Fruit fly (Drosophila melanogaster) whole organism, wandering third instar larva: Measurements from ENCODE around the gene CG11999.

Experiments used
- CG32264 ChIP-seq: fragments of 200-800 bp; sonication (Bioruptor generic); optimal IDR thresholded peaks from 2 replicates; lab custom pipeline; 2016; ENCODE audit warnings: missing biosample characterization, missing genetic modification characterization
- CG9705 ChIP-seq: fragments of 200-800 bp; sonication (Bioruptor generic); optimal IDR thresholded peaks from 2 replicates; lab custom pipeline; 2018; ENCODE audit warnings: missing biosample characterization, mild to moderate bottlenecking, missing genetic modification characterization
- Dfd ChIP-seq: fragments of >200 bp; optimal IDR thresholded peaks from 2 replicates; lab custom pipeline; 2017; ENCODE audit warnings: missing biosample characterization, missing genetic modification characterization
- Dif ChIP-seq: fragments of 200-275, 200-300 bp; sonication (Bioruptor generic); optimal IDR thresholded peaks from 2 replicates; lab custom pipeline; 2018; ENCODE audit warnings: missing biosample characterization, missing genetic modification characterization; ENCODE audit not compliant: partially characterized antibody
- GATAd ChIP-seq: sonication (Bioruptor generic); optimal IDR thresholded peaks from 2 replicates; lab custom pipeline; 2016; ENCODE audit warnings: missing biosample characterization, missing genetic modification characterization
- HLH106 ChIP-seq: fragments of 200-800 bp; optimal IDR thresholded peaks from 3 replicates; lab custom pipeline; 2019; ENCODE audit warnings: missing biosample characterization, mild to moderate bottlenecking, missing genetic modification characterization, moderate library complexity
- Hnf4 ChIP-seq: fragments of 200-800 bp; sonication (Bioruptor generic); optimal IDR thresholded peaks from 2 replicates; lab custom pipeline; 2016; ENCODE audit warnings: missing biosample characterization, mild to moderate bottlenecking, missing genetic modification characterization
- Hr78 ChIP-seq: fragments of >200 bp; optimal IDR thresholded peaks from 2 replicates; lab custom pipeline; 2017; ENCODE audit warnings: missing biosample characterization, missing genetic modification characterization
- Hr83 ChIP-seq: fragments of 200-300 bp; sonication (Bioruptor generic); optimal IDR thresholded peaks from 2 replicates; lab custom pipeline; 2016; ENCODE audit warnings: missing biosample characterization, mild to moderate bottlenecking, missing genetic modification characterization, moderate library complexity; ENCODE audit not compliant: poor library complexity, severe bottlenecking
- Jra ChIP-seq: sonication (Bioruptor generic); optimal IDR thresholded peaks from 2 replicates; lab custom pipeline; 2016; ENCODE audit warnings: missing biosample characterization, missing genetic modification characterization
- Mio ChIP-seq: sonication (Bioruptor generic); optimal IDR thresholded peaks from 2 replicates; lab custom pipeline; 2016; ENCODE audit warnings: missing biosample characterization, missing genetic modification characterization
- Myc ChIP-seq: fragments of >200 bp; optimal IDR thresholded peaks from 2 replicates; lab custom pipeline; 2017
- N ChIP-seq: fragments of >200 bp; optimal IDR thresholded peaks from 2 replicates; lab custom pipeline; 2018; ENCODE audit warnings: missing biosample characterization, missing external identifiers, missing genetic modification characterization
- OdsH ChIP-seq: fragments of 200-800 bp; sonication (Bioruptor generic); optimal IDR thresholded peaks from 2 replicates; lab custom pipeline; 2016; ENCODE audit warnings: missing biosample characterization, mild to moderate bottlenecking, missing genetic modification characterization
- Rel ChIP-seq, 2 experiments: fragments of 200-800 bp; sonication (Bioruptor generic) in 1 of 2; optimal IDR thresholded peaks; 2 replicates in 1 of 2; 3 replicates in 1 of 2; lab custom pipeline; 2016 to 2019; ENCODE audit warnings: mild to moderate bottlenecking in 2 of 2, missing biosample characterization in 2 of 2, missing genetic modification characterization in 2 of 2, moderate library complexity in 1 of 2
- Sp1 ChIP-seq: fragments of 200-800 bp; sonication (Bioruptor generic); optimal IDR thresholded peaks from 3 replicates; lab custom pipeline; 2019; ENCODE audit warnings: missing biosample characterization, mild to moderate bottlenecking, missing genetic modification characterization, moderate library complexity
- br ChIP-seq: fragments of 200-800 bp; sonication (Bioruptor generic); optimal IDR thresholded peaks from 2 replicates; lab custom pipeline; 2016; ENCODE audit warnings: missing biosample characterization, missing genetic modification characterization
- brk ChIP-seq: fragments of 200-800 bp; sonication (Bioruptor generic); optimal IDR thresholded peaks from 2 replicates; lab custom pipeline; 2016; ENCODE audit warnings: missing biosample characterization, mild to moderate bottlenecking, missing genetic modification characterization
- dl ChIP-seq, 2 experiments: fragments of 175-275, 200-275 bp in 1 of 2; fragments of 200-275 bp in 1 of 2; sonication (Bioruptor generic); optimal IDR thresholded peaks; lab custom pipeline; 2018; ENCODE audit warnings: mild to moderate bottlenecking in 2 of 2, missing biosample characterization in 2 of 2, missing genetic modification characterization in 2 of 2, moderate library complexity in 2 of 2; ENCODE audit not compliant: partially characterized antibody in 2 of 2, insufficient read depth in 1 of 2
- dmrt93B ChIP-seq: fragments of 200-800 bp; sonication (Bioruptor generic); optimal IDR thresholded peaks from 2 replicates; lab custom pipeline; 2018; ENCODE audit warnings: missing biosample characterization, mild to moderate bottlenecking, missing genetic modification characterization
- ey ChIP-seq: fragments of 200-800 bp; sonication (Bioruptor generic); optimal IDR thresholded peaks from 2 replicates; lab custom pipeline; 2016; ENCODE audit warnings: missing biosample characterization, missing genetic modification characterization
- foxo ChIP-seq, 2 experiments: fragments of 200-800 bp; sonication (Bioruptor generic); optimal IDR thresholded peaks; 2 replicates in 1 of 2; 3 replicates in 1 of 2; lab custom pipeline; 2016 to 2017; ENCODE audit warnings: missing biosample characterization in 2 of 2, missing genetic modification characterization in 2 of 2
- fru ChIP-seq: fragments of 200-800 bp; sonication (Bioruptor generic); optimal IDR thresholded peaks from 3 replicates; lab custom pipeline; 2016; ENCODE audit warnings: missing biosample characterization, mild to moderate bottlenecking, missing genetic modification characterization
- h ChIP-seq: fragments of 200-800 bp; sonication (Bioruptor generic); optimal IDR thresholded peaks from 3 replicates; lab custom pipeline; 2016; ENCODE audit warnings: missing biosample characterization, mild to moderate bottlenecking, missing genetic modification characterization
- jim ChIP-seq: fragments of 175-275, 200-325 bp; sonication (Bioruptor generic); optimal IDR thresholded peaks from 2 replicates; lab custom pipeline; 2016; ENCODE audit warnings: missing biosample characterization, mild to moderate bottlenecking, missing genetic modification characterization
- lola ChIP-seq: fragments of >200 bp; optimal IDR thresholded peaks from 2 replicates; lab custom pipeline; 2017; ENCODE audit warnings: missing biosample characterization, missing genetic modification characterization
- pan ChIP-seq: fragments of >200 bp; optimal IDR thresholded peaks from 2 replicates; lab custom pipeline; 2017
- psq ChIP-seq: fragments of 200-800 bp; sonication (Bioruptor generic); optimal IDR thresholded peaks from 3 replicates; lab custom pipeline; 2017; ENCODE audit warnings: missing biosample characterization, mild to moderate bottlenecking, missing genetic modification characterization, moderate library complexity
- rgr ChIP-seq: fragments of 200-800 bp; sonication (Bioruptor generic); optimal IDR thresholded peaks from 3 replicates; lab custom pipeline; 2016; ENCODE audit warnings: missing biosample characterization, mild to moderate bottlenecking, missing genetic modification characterization
- sv ChIP-seq: fragments of 200-800 bp; sonication (Bioruptor generic); optimal IDR thresholded peaks from 3 replicates; lab custom pipeline; 2016; ENCODE audit warnings: missing biosample characterization, missing genetic modification characterization
- tai ChIP-seq: sonication (Bioruptor generic); optimal IDR thresholded peaks from 2 replicates; lab custom pipeline; 2016; ENCODE audit warnings: missing biosample characterization, missing genetic modification characterization
- usp ChIP-seq: fragments of >200 bp; optimal IDR thresholded peaks from 2 replicates; lab custom pipeline; 2017; ENCODE audit warnings: missing biosample characterization, missing genetic modification characterization
- woc ChIP-seq: sonication (Bioruptor generic); optimal IDR thresholded peaks from 2 replicates; lab custom pipeline; 2016; ENCODE audit warnings: missing biosample characterization, mild to moderate bottlenecking, missing genetic modification characterization

Gene CG11999

DNA sequence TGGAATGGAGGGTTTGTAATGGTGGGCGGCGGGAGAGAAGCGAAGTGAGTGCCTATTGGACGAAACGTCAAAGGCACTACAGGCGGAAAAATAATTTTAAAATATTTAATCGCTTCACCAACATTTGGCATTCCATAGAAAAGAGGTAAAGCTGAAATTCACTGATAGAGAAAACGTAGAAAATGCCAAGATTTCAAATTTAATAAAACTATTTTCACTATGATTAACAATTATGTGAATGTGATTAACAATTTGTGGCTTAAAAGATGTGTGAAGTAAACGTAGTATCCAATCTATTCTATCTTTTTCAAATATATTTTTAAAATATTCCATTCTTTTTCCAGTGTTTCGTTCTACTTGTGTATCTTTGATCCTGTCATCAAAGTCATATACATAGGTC is 34.9 kb upstream of the CG11999 start:
- no peak for TF ChIP-seq ey
- TF ChIP-seq brk (GFP tag; lab: Kevin White, UChicago) = no peak
- TF ChIP-seq psq (GFP tag; lab: Kevin White, UChicago) = no peak
- no peak for TF ChIP-seq CG32264
- no peak for TF ChIP-seq h (GFP tag; lab: Kevin White, UChicago)
- no peak for TF ChIP-seq br
- TF ChIP-seq OdsH (GFP tag; lab: Kevin White, UChicago) = no peak
- TF ChIP-seq jim (GFP tag; lab: Kevin White, UChicago) = no peak
- TF ChIP-seq Rel (GFP tag; optimal IDR thresholded peaks at IDR 0.05; lab: Kevin White, UChicago) = no peak
- TF ChIP-seq Rel (tag; optimal IDR thresholded peaks at IDR 0.05; lab: Kevin White, UChicago) = no peak
- TF ChIP-seq sv (GFP tag; lab: Kevin White, UChicago) = no peak
- TF ChIP-seq usp (GFP tag; lab: Kevin White, UChicago) = no peak
- TF ChIP-seq Sp1 = no peak
- no peak for TF ChIP-seq foxo (GFP tag; optimal IDR thresholded peaks at IDR 0.05; lab: Kevin White, UChicago)
- TF ChIP-seq lola = no peak
- TF ChIP-seq tai = no peak
- no peak for TF ChIP-seq rgr (GFP tag; lab: Kevin White, UChicago)
- TF ChIP-seq Dif (GFP tag; lab: Kevin White, UChicago) = no peak
- TF ChIP-seq Dfd (GFP tag; lab: Kevin White, UChicago) = no peak

DNA sequence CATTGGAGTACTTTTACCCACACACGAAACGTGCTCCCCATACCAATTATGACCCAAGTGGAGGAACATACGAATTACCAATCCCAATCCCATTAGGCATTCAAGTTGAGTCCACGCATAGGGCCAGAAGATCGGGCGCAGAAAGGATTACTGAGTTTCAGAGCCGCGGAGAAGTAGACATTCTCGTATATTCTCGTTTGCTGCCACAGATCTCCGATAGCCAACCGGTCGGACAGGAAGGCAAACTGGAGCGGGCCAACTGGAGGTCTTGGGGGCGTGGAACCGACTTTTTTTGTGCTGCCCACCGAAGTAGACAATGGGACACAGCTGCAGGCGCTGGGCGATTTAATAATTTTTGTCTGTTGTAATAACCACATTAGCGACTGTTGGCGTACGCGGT is 34.5 kb upstream of the CG11999 start:
- TF ChIP-seq Hnf4 (no peak), Hr78 (GFP tag; lab: Kevin White, UChicago) (no peak), h (GFP tag; lab: Kevin White, UChicago) (no peak), Jra (GFP tag; lab: Kevin White, UChicago) (no peak), Hr83 (GFP tag; lab: Kevin White, UChicago) (no peak), Mio (GFP tag; lab: Kevin White, UChicago) (no peak), psq (GFP tag; lab: Kevin White, UChicago) (no peak), lola (no peak), N (GFP tag; lab: Kevin White, UChicago) (no peak), Rel (GFP tag; optimal IDR thresholded peaks at IDR 0.05; lab: Kevin White, UChicago) (no peak), Rel (tag; optimal IDR thresholded peaks at IDR 0.05; lab: Kevin White, UChicago) (no peak), GATAd (no peak), tai (no peak), br (no peak), pan (lab: Kevin White, UChicago) (no peak), Myc (lab: Kevin White, UChicago) (no peak), usp (GFP tag; lab: Kevin White, UChicago) (no peak)

DNA sequence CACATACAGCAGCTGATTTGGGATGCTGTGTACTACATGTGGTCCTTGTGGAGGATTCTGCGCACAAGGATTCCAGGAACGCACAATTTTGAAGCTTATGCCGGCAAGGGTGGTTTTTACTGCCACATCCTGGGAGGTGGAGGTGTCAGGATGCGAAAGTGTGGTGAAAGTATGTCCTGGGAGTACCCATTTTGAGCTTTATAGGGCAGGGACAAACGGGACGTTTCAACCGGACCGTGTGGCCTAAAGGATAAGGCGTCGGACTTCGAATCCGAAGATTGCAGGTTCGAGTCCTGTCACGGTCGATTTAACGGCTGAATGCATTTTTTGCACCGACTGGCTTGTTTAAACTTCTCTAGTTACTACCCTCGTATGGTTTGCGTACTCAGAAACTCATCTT is 33.4 kb upstream of the CG11999 start:
- TF ChIP-seq HLH106 (no peak), rgr (GFP tag; lab: Kevin White, UChicago) (no peak), OdsH (GFP tag; lab: Kevin White, UChicago) (no peak), sv (GFP tag; lab: Kevin White, UChicago) (no peak)
- TF ChIP-seq, all 38 proteins: peak for 0

DNA sequence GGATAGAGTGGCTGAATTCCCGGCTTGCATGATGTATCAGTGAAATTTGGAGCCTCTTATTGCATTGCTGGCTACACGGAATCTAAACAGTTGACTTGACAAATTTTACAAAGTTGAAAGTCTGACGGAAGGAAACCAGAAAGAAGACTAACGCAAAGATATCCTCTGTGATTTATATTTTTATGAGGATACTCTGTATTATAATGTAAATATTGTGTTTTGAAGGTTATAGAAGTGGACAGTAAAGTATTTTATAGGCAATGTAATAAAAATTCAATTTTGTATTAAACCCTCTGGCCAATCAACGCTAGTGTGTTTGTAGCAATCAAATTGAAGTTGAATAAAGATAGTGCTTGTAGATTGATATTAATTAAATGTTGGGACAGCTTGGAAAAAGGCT is 33.0 kb upstream of the CG11999 start, which contains the start of gene CG14668:
Gene CG14668, minus strand, starts transcription at position 101 of the 400 bp plus-strand sequence.
- no peak for TF ChIP-seq jim (GFP tag; lab: Kevin White, UChicago)
- no peak for TF ChIP-seq Sp1

DNA sequence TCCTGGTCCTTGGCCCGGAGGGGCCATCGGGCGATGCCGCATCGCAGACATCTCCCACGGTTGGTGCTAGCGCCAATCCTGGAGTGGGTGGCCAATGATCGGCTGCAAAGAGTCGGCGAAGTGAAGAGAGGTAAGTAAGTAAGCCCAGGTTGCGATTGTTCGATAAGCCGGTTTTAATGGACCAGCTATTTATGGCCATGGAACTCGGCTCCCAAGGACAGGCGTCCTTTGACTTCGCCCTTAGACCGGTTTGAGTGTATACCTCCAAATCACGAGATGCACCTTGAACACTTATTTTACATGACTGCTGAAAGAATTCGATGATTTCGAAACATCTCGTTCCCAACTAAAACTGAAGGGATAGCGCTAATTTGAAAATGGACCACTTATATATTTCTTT is 31.2 kb upstream of the CG11999 start:
- TF ChIP-seq fru (GFP tag; lab: Kevin White, UChicago) (peak; percentile 14), Hr83 (GFP tag; lab: Kevin White, UChicago) (no peak)

DNA sequence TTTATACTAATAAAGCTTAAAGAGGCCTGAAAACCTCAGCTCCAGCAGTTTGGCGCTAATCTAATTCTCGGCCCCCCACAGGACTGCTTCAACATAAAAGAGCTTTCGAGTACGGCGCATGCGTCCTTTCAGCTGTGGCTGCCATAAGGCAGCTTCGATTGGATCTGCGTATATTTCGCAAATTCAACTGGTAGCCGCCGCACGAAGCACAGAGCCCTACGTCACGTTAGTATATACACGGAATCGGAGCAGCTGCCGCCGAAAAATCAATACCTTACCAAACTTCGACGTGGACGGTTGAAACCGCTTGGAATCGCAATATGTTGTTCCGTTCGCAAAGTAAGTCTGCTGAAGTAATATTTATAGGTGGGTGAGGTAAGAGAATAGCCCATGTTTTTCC is 22.1 kb upstream of the CG11999 start, which contains the start of gene 7B2:
Gene 7B2, plus strand, starts transcription at position 169 of the 400 bp plus-strand sequence.
- TF ChIP-seq Jra (GFP tag; lab: Kevin White, UChicago) = no peak
- TF ChIP-seq woc (GFP tag; lab: Kevin White, UChicago) = no peak
- TF ChIP-seq Mio (GFP tag; lab: Kevin White, UChicago) = no peak
- TF ChIP-seq CG9705 (GFP tag; lab: Kevin White, UChicago) = no peak
- TF ChIP-seq OdsH (GFP tag; lab: Kevin White, UChicago) = no peak
- TF ChIP-seq Sp1 = no peak
- no peak for TF ChIP-seq dl (GFP tag; optimal IDR thresholded peaks at IDR 0.05; lab: Kevin White, UChicago; ENCODE audit: insufficient read depth in 1 of 2, partially characterized antibody in 2 of 2)
- TF ChIP-seq dmrt93B (GFP tag; lab: Kevin White, UChicago) = no peak
- no peak for TF ChIP-seq Hnf4
- no peak for TF ChIP-seq Rel (GFP tag; optimal IDR thresholded peaks at IDR 0.05; lab: Kevin White, UChicago)
- TF ChIP-seq Rel (tag; optimal IDR thresholded peaks at IDR 0.05; lab: Kevin White, UChicago) = no peak
- TF ChIP-seq Dif (GFP tag; lab: Kevin White, UChicago) = no peak
- TF ChIP-seq, all 38 proteins: peak for 0
